Worm (Caenorhabditis elegans) whole organism, L2 larva: ENCODE measurements around the gene F41B5.1.

ENCODE experiments used
- aly-2 ChIP-seq: fragments of 150-350 bp; optimal IDR thresholded peaks from 2 replicates; lab custom pipeline; 2014; ENCODE audit warnings: missing biosample characterization, missing genetic modification characterization
- ama-1 ChIP-seq: fragments of 150-350 bp; optimal IDR thresholded peaks from 2 replicates; lab custom pipeline; 2018; ENCODE audit warnings: inconsistent platforms
- lin-13 ChIP-seq: fragments of 150-350 bp; optimal IDR thresholded peaks from 2 replicates; lab custom pipeline; 2014; ENCODE audit warnings: missing biosample characterization, missing genetic modification reagents, missing genetic modification characterization
- lsy-2 ChIP-seq, 2 experiments: fragments of 150-350 bp in 1 of 2; sonication (generic microtip) in 1 of 2; optimal IDR thresholded peaks; 2 replicates each; lab custom pipeline; 2014 to 2017; ENCODE audit warnings: missing biosample characterization in 2 of 2, missing genetic modification characterization in 2 of 2
- nhr-11 ChIP-seq: fragments of 150-350 bp; optimal IDR thresholded peaks from 2 replicates; lab custom pipeline; 2014; ENCODE audit warnings: missing biosample characterization, missing genetic modification characterization
- nhr-12 ChIP-seq: fragments of 150-350 bp; optimal IDR thresholded peaks from 2 replicates; lab custom pipeline; 2014; ENCODE audit warnings: missing biosample characterization, missing genetic modification characterization
- nhr-21 ChIP-seq: fragments of 150-350 bp; optimal IDR thresholded peaks from 2 replicates; lab custom pipeline; 2014; ENCODE audit warnings: missing biosample characterization, missing genetic modification characterization
- nhr-237 ChIP-seq: fragments of 150-350 bp; optimal IDR thresholded peaks from 2 replicates; lab custom pipeline; 2014; ENCODE audit warnings: missing biosample characterization, missing genetic modification characterization
- sem-4 ChIP-seq: fragments of 150-350 bp; optimal IDR thresholded peaks from 2 replicates; lab custom pipeline; 2014; ENCODE audit warnings: missing biosample characterization, missing genetic modification reagents, missing genetic modification characterization
- snpc-4 ChIP-seq: fragments of 150-350 bp; optimal IDR thresholded peaks from 2 replicates; lab custom pipeline; 2014; ENCODE audit warnings: missing biosample characterization, missing genetic modification characterization
- unc-39 ChIP-seq: fragments of 150-350 bp; optimal IDR thresholded peaks from 2 replicates; lab custom pipeline; 2014; ENCODE audit warnings: missing biosample characterization, missing genetic modification characterization
- unc-62 ChIP-seq: fragments of 150-350 bp; optimal IDR thresholded peaks from 2 replicates; lab custom pipeline; 2014; ENCODE audit warnings: missing biosample characterization, missing genetic modification reagents, missing genetic modification characterization

ce11 chrV:2254553-2255124 is 694 bp upstream of the F41B5.1 start, which contains the start of gene str-253:
- TF ChIP-seq ama-1 (lab: Kevin White, UChicago) (no peak), lin-13 (GFP tag; lab: Kevin White, UChicago) (no peak), nhr-11 (tag; lab: Kevin White, UChicago) (no peak), unc-62 (GFP tag; lab: Kevin White, UChicago) (no peak), sem-4 (tag; lab: Kevin White, UChicago) (no peak), lsy-2 (tag; optimal IDR thresholded peaks at IDR 0.05; lab: Kevin White, UChicago) (no peak), unc-39 (tag; lab: Kevin White, UChicago) (no peak), nhr-12 (tag; lab: Kevin White, UChicago) (no peak), nhr-237 (tag; lab: Kevin White, UChicago) (no peak), snpc-4 (no peak), aly-2 (no peak), nhr-21 (no peak)
